Worm (Caenorhabditis elegans) whole organism, L4/young adult: ENCODE results near the gene F26F2.7.

ENCODE experiments used
- W03F9.2 ChIP-seq: fragments of 150-350 bp; optimal IDR thresholded peaks from 2 replicates; lab custom pipeline; 2014; ENCODE audit warnings: missing biosample characterization, missing genetic modification characterization
- dao-5 ChIP-seq: sonication (generic microtip); optimal IDR thresholded peaks from 2 replicates; lab custom pipeline; 2016; ENCODE audit warnings: missing genotype, missing genetic modification characterization, moderate library complexity, missing compliant biosample characterization
- him-1 ChIP-seq: sonication (generic microtip); optimal IDR thresholded peaks from 2 replicates; lab custom pipeline; 2016; ENCODE audit warnings: missing genotype, missing genetic modification reagents, missing genetic modification characterization, missing compliant biosample characterization

F26F2.7 gene

ce11 chrV:20608688-20609087 is 27.9 kb downstream of the F26F2.7 start, which contains the start of gene ttr-12:
ttr-12 (minus strand) TSS chrV:20608788.
- TF ChIP-seq W03F9.2 (tag; lab: Kevin White, UChicago): no peak
- no peak for TF ChIP-seq him-1 (tag; lab: Kevin White, UChicago)
- no peak for TF ChIP-seq dao-5

ce11 chrV:20609494-20609893 is 28.7 kb downstream of the F26F2.7 start, which contains the start of gene grd-2:
grd-2 (plus strand) TSS chrV:20609794.
- no peak for TF ChIP-seq dao-5
- no peak for TF ChIP-seq W03F9.2 (tag; lab: Kevin White, UChicago)
- no peak for TF ChIP-seq him-1 (tag; lab: Kevin White, UChicago)

DNA sequence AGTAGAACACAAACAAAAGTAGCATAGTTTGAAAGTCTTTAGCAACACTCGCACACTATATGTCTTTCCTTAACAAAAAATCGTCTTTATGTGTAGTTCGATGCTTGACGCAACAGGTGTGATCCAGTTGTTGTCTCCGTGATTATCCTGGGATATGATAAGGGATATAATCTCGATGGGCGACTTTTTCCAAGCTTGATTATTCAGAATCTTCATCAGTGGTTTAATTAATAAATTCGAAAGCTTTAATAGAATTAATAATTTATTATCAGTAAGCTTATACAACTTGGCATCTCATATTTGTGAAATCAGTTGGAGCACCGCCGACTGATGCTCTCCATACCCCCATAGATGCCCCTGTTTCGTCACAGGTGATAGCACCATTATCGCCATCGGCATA is 37.8 kb downstream of the F26F2.7 start, which contains the start of gene F46B3.7:
Gene F46B3.7 (minus strand): TSS at position 101 of the 400 bp plus-strand sequence.
- no peak for TF ChIP-seq dao-5
- no peak for TF ChIP-seq him-1 (tag; lab: Kevin White, UChicago)
- no peak for TF ChIP-seq W03F9.2 (tag; lab: Kevin White, UChicago)

DNA sequence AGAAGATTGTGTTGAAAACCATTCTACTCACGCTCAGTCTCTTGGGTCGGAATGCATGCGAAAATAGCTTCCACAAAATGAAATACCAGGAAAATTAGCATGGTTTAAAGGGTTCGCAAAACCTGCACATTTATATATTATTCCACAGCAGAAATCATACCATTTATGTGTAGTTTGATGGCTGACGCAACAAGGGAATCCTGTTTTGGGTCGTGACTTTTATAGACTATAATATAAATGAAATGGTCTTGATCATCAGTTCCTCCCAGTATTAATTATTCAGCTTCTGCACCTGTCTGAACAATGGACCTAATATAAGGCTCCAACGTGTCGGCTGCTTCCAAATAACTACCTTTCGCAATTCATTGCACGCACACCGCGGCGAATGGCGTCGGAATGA is 42.3 kb downstream of the F26F2.7 start, which contains the start of gene F46B3.8:
Gene F46B3.8 (minus strand): TSS at position 101 of the 400 bp plus-strand sequence.
- TF ChIP-seq him-1 (tag; lab: Kevin White, UChicago): no peak
- no peak for TF ChIP-seq dao-5
- no peak for TF ChIP-seq W03F9.2 (tag; lab: Kevin White, UChicago)

DNA sequence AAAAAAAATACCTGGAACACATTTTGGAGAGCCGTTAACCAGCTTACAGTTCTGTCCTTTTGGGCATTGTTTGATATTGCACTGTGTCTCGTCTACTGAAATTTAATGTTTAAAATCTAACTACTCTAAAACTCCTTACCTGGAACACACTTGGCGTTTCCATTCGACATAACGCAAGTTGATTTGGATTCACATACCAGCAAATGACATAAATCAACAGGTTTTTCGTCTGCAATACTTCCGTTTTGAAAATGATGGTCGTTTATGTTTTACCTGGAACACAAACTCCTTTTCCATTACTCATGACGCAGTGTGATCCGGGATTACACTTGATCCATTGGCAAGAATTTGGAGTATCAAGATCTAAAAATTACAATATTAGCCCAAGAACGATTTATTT is 44.5 kb downstream of the F26F2.7 start:
- no peak for TF ChIP-seq W03F9.2 (tag; lab: Kevin White, UChicago)
- no peak for TF ChIP-seq dao-5
- TF ChIP-seq him-1 (tag; lab: Kevin White, UChicago): no peak

DNA sequence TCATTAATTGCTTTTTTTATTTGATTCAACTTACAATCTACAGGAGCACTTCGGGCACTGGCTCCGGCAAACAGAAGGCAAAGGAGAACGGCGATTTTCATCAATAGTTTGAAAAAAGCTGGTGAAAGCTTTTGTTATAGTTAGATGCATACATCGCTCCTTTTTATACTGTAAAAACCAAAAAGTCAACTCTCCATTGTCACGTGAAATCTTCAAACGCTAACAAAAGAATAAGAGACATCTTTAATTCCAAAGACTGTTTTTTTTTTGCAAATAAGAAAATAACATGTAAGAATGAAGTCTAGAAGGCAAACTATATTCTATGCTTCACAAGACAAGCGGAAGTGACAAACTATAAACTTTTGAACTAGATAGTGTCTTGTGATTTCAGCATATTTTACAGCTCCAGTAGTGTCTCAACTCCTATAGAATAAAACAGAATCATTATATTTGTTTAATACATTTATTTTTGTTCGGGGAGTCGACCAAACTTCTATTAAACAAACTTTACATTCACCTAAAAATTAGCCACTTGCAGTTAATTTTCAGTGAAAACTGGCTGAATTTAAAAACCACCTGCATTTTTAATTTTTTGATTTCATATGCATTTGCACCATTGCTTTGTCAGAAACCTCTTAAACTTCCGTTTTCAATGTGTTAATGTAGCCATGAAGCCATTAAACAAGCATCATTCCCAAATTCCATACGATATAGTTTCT is 45.4 kb downstream of the F26F2.7 start, which contains the start of the genes F46B3.9 and srz-18:
Gene F46B3.9 (minus strand): TSS at position 101 of the 719 bp plus-strand sequence.
Gene srz-18 (plus strand): TSS at position 669 of the 719 bp plus-strand sequence.
- no peak for TF ChIP-seq him-1 (tag; lab: Kevin White, UChicago)
- TF ChIP-seq dao-5: no peak
- TF ChIP-seq W03F9.2 (tag; lab: Kevin White, UChicago): no peak

DNA sequence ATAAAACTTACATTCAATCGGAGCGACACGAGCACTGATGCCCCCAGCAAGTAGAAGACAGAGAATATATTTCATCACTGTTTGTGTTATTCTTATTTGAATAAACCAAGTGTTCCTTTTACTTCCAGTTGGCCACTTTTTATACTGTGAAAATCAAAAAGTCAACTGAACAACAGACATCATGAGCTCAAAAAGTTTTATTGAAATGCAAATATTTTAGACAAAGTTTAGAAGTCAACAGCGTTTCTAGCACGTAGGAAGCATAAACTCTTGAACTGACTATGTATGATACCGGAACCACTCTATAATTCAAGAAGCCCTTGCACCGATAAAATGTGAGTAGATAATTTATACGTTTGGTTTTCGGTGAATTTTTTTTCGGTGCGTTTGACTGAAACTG is 50.5 kb downstream of the F26F2.7 start, which contains the start of gene F46B3.14:
Gene F46B3.14 (minus strand): TSS at position 101 of the 400 bp plus-strand sequence.
- TF ChIP-seq him-1 (tag; lab: Kevin White, UChicago): no peak
- TF ChIP-seq dao-5: no peak
- no peak for TF ChIP-seq W03F9.2 (tag; lab: Kevin White, UChicago)

DNA sequence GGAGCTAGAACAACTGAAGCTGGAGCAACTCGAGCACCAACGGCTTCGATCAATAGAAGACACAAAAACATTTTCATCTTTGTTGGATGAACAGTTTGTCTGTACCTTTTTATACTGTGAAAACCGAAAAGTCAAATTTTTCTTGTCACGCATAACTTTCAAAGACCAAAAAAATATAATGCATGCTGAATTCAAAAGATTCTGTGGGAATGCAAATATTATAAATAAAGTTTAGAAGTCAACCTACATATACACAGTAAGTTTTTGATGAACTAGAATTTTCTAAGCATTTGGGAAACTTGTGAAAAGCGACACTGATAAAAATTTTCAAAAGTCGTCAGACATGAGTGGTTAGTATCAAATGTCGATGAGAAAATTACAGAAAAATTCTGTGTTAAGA is 52.8 kb downstream of the F26F2.7 start, which contains the start of gene F46B3.15:
Gene F46B3.15 (minus strand): TSS at position 101 of the 400 bp plus-strand sequence.
- TF ChIP-seq dao-5: no peak
- no peak for TF ChIP-seq W03F9.2 (tag; lab: Kevin White, UChicago)
- TF ChIP-seq him-1 (tag; lab: Kevin White, UChicago): no peak

DNA sequence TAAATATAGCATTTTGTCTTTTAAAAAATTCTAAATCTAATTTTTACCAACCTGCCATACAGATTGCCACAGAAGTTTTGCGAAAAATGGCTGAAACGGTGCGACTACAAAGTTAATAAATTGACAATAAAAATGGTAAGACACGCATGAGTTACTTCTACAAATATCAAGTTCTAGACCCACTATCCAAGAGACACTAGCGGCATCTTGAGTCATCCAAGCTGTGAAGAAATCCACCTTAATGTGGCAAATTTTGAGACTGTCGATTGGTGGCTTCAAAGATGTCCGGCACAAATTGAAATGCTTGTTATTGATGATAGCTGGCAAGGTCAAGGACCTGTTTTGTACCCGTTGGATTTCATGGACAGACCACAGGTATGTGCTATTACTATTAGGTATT is 53.5 kb downstream of the F26F2.7 start, which contains the start of gene F46B3.16:
Gene F46B3.16 (plus strand): TSS at position 301 of the 400 bp plus-strand sequence.
- TF ChIP-seq dao-5 (no peak), W03F9.2 (tag; lab: Kevin White, UChicago) (no peak), him-1 (tag; lab: Kevin White, UChicago) (no peak)

- TF ChIP-seq him-1 (tag; lab: Kevin White, UChicago) (no peak), dao-5 (no peak), W03F9.2 (tag; lab: Kevin White, UChicago) (no peak)
These were observed 56.1 kb downstream of the F26F2.7 start, which contains the start of gene ttr-13 for ce11 chrV:20636855-20637254. ttr-13 (minus strand) TSS chrV:20636955.

DNA sequence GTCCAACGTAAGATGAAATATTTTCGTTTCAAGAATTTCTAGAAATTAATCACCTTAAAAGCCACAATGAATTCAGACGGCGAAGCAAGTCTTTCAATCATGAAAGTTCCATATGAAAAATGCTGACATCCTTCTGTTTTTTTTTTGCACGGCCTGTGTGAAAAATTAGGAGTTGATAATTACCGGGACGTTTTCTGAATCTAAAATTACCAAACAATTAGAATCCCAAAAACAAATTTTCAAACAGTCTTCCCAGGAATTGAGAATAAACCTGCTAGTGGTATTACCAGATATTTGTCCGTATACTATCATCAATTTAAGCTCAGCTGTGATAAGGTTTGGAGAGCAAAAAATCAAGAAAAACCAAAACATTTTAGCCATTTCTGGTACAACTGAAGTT is 57.6 kb downstream of the F26F2.7 start, which contains the start of gene Y44A6B.3:
Gene Y44A6B.3 (minus strand): TSS at position 101 of the 400 bp plus-strand sequence.
- TF ChIP-seq dao-5: no peak
- TF ChIP-seq W03F9.2 (tag; lab: Kevin White, UChicago): no peak
- TF ChIP-seq him-1 (tag; lab: Kevin White, UChicago): no peak

DNA sequence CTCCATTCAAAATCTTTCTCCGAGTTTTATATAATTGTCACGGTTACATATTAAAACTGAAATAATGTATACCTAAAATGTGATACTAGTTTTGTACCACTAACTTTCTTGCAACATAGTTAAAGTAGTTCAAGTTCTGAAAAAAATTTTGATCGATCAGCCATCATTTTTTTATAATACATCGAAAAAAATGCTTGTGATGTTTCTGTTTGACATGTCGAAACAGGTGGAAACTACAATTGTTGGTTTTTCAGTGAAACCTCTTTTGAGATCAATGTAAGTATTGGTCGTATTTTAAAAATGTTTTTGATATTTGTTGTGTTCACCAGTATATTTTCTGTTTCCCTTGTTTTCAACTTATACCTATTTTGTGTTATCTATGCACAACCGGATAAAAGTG is 58.5 kb downstream of the F26F2.7 start, which contains the start of gene srxa-14:
Gene srxa-14 (plus strand): TSS at position 301 of the 400 bp plus-strand sequence.
- TF ChIP-seq him-1 (tag; lab: Kevin White, UChicago) (no peak), W03F9.2 (tag; lab: Kevin White, UChicago) (no peak), dao-5 (no peak)
